Worm (Caenorhabditis elegans) whole organism, young adult: Measurements from ENCODE around the gene ech-8.

ENCODE experiments used
- B0336.3 ChIP-seq: fragments of 200-800 bp; sonication (Bioruptor generic); IDR thresholded peaks from 2 replicates; pipeline ENCODE4 v1.3.6; 2022; ENCODE audit warnings: missing genetic modification characterization, missing compliant biosample characterization
- C06A6.2 ChIP-seq: fragments of 200-800 bp; sonication (Bioruptor generic); conservative IDR thresholded peaks from 2 replicates; pipeline ENCODE4 v1.3.6; 2022; ENCODE audit warnings: missing genetic modification characterization, missing compliant biosample characterization
- C17E4.6 ChIP-seq: fragments of 200-800 bp; sonication (Bioruptor generic); IDR thresholded peaks from 2 replicates; pipeline ENCODE4 v1.3.6; 2022; ENCODE audit warnings: missing genetic modification reagents, missing genetic modification characterization, missing compliant biosample characterization
- F22D6.2 ChIP-seq: sonication (generic microtip); optimal IDR thresholded peaks from 2 replicates; lab custom pipeline; 2016; ENCODE audit warnings: mild to moderate bottlenecking, missing genetic modification characterization, missing compliant biosample characterization
- F23B12.7 ChIP-seq: sonication (generic microtip); optimal IDR thresholded peaks from 2 replicates; lab custom pipeline; 2017; ENCODE audit warnings: missing genetic modification characterization, mild to moderate bottlenecking, missing compliant biosample characterization, antibody characterized with exemption, moderate library complexity; ENCODE audit not compliant: insufficient read depth
- F33H1.4 ChIP-seq: fragments of 200-800 bp; sonication (Bioruptor generic); IDR thresholded peaks from 2 replicates; pipeline ENCODE4 v1.3.6; 2022; ENCODE audit warnings: missing genetic modification reagents, missing genetic modification characterization, missing compliant biosample characterization
- F52B5.7 ChIP-seq: sonication (generic microtip); optimal IDR thresholded peaks from 2 replicates; lab custom pipeline; 2016; ENCODE audit warnings: mild to moderate bottlenecking, missing genetic modification characterization, missing compliant biosample characterization
- K11D2.4 ChIP-seq: fragments of 200-800 bp; sonication (Bioruptor generic); IDR thresholded peaks from 2 replicates; pipeline ENCODE4 v1.3.6; 2022; ENCODE audit warnings: missing genetic modification reagents, missing genetic modification characterization, missing compliant biosample characterization
- T07F8.4 ChIP-seq: sonication (generic microtip); optimal IDR thresholded peaks from 2 replicates; lab custom pipeline; 2016; ENCODE audit warnings: mild to moderate bottlenecking, missing genetic modification characterization, moderate library complexity, missing compliant biosample characterization
- Y53G8AR.9 ChIP-seq: fragments of 200-800 bp; sonication (Bioruptor generic); conservative IDR thresholded peaks from 2 replicates; pipeline ENCODE4 v1.3.6; 2022; ENCODE audit warnings: missing genetic modification reagents, missing genetic modification characterization, missing compliant biosample characterization
- Y79H2A.3 ChIP-seq: fragments of 200-800 bp; sonication (Bioruptor generic); conservative IDR thresholded peaks from 2 replicates; pipeline ENCODE4 v1.3.6; 2022; ENCODE audit warnings: missing genetic modification reagents, missing genetic modification characterization, missing compliant biosample characterization
- Y95B8A.8 ChIP-seq: fragments of 200-800 bp; sonication (Bioruptor generic); IDR thresholded peaks from 2 replicates; pipeline ENCODE4 v1.3.6; 2022; ENCODE audit warnings: missing genetic modification reagents, missing genetic modification characterization, missing compliant biosample characterization
- ZK185.1 ChIP-seq: sonication (generic microtip); optimal IDR thresholded peaks from 2 replicates; lab custom pipeline; 2016; ENCODE audit warnings: mild to moderate bottlenecking, missing genetic modification characterization, missing compliant biosample characterization; ENCODE audit not compliant: poor library complexity, severe bottlenecking
- aptf-2 ChIP-seq: fragments of 200-800 bp; sonication (Bioruptor generic); conservative IDR thresholded peaks from 2 replicates; pipeline ENCODE4 v1.3.6; 2022; ENCODE audit warnings: missing genetic modification reagents, missing genetic modification characterization, missing compliant biosample characterization
- athp-1 ChIP-seq: sonication (generic microtip); optimal IDR thresholded peaks from 2 replicates; lab custom pipeline; 2017; ENCODE audit warnings: mild to moderate bottlenecking, missing genetic modification characterization, missing compliant biosample characterization
- attf-3 ChIP-seq: fragments of 200-800 bp; sonication (Bioruptor generic); conservative IDR thresholded peaks from 2 replicates; pipeline ENCODE4 v1.3.6; 2022; ENCODE audit warnings: missing genetic modification reagents, missing genetic modification characterization, missing compliant biosample characterization
- attf-5 ChIP-seq: fragments of 200-800 bp; sonication (Bioruptor generic); optimal IDR thresholded peaks from 2 replicates; lab custom pipeline; 2018; ENCODE audit warnings: mild to moderate bottlenecking, missing genetic modification characterization, missing compliant biosample characterization
- ceh-27 ChIP-seq: fragments of 200-800 bp; sonication (Bioruptor generic); optimal IDR thresholded peaks from 2 replicates; lab custom pipeline; 2018; ENCODE audit warnings: mild to moderate bottlenecking, missing genetic modification characterization, moderate library complexity, missing compliant biosample characterization
- dox-1 ChIP-seq: fragments of 200-800 bp; sonication (Bioruptor generic); IDR thresholded peaks from 2 replicates; pipeline ENCODE4 v1.3.6; 2022; ENCODE audit warnings: missing genetic modification reagents, missing genetic modification characterization, missing compliant biosample characterization
- dpl-1 ChIP-seq: fragments of 150-350 bp; optimal IDR thresholded peaks from 2 replicates; lab custom pipeline; 2014; ENCODE audit warnings: missing biosample characterization, missing genetic modification reagents, missing genetic modification characterization
- efl-1 ChIP-seq: fragments of 150-350 bp; optimal IDR thresholded peaks from 2 replicates; lab custom pipeline; 2014; ENCODE audit warnings: missing biosample characterization, missing genetic modification reagents, missing genetic modification characterization
- ets-4 ChIP-seq: fragments of 200-800 bp; sonication (Bioruptor generic); optimal IDR thresholded peaks from 2 replicates; lab custom pipeline; 2018; ENCODE audit warnings: mild to moderate bottlenecking, missing genetic modification characterization, missing compliant biosample characterization
- hmg-1.2 ChIP-seq: fragments of 200-800 bp; sonication (Bioruptor generic); IDR thresholded peaks from 2 replicates; pipeline ENCODE4 v1.3.6; 2022; ENCODE audit warnings: missing genetic modification reagents, missing genetic modification characterization, missing compliant biosample characterization
- lin-35 ChIP-seq, 3 experiments: fragments of 150-350 bp in 2 of 3; sonication (generic microtip) in 1 of 3; optimal IDR thresholded peaks; 2 replicates each; lab custom pipeline; 2014 to 2018; ENCODE audit warnings: missing biosample characterization in 3 of 3, missing genetic modification characterization in 3 of 3, missing genetic modification reagents in 3 of 3
- lin-40 ChIP-seq: sonication (generic microtip); optimal IDR thresholded peaks from 2 replicates; lab custom pipeline; 2016; ENCODE audit warnings: missing genetic modification characterization, mild to moderate bottlenecking, missing compliant biosample characterization, missing genotype, missing genetic modification reagents
- lin-54 ChIP-seq: fragments of 200-800 bp; sonication (Bioruptor generic); optimal IDR thresholded peaks from 2 replicates; lab custom pipeline; 2018; ENCODE audit warnings: mild to moderate bottlenecking, missing genetic modification characterization, missing compliant biosample characterization
- lsl-1 ChIP-seq: fragments of 200-800 bp; sonication (Bioruptor generic); optimal IDR thresholded peaks from 2 replicates; lab custom pipeline; 2018; ENCODE audit warnings: mild to moderate bottlenecking, missing genetic modification characterization, moderate library complexity, missing compliant biosample characterization
- madf-10 ChIP-seq: sonication (generic microtip); optimal IDR thresholded peaks from 2 replicates; lab custom pipeline; 2016; ENCODE audit warnings: mild to moderate bottlenecking, missing genetic modification characterization, missing compliant biosample characterization
- madf-6 ChIP-seq: fragments of 200-800 bp; sonication (Bioruptor generic); IDR thresholded peaks from 2 replicates; pipeline ENCODE4 v1.3.6; 2022; ENCODE audit warnings: missing genetic modification reagents, missing genetic modification characterization, missing compliant biosample characterization
- mcd-1 ChIP-seq: fragments of 200-800 bp; sonication (Bioruptor generic); IDR thresholded peaks from 2 replicates; pipeline ENCODE4 v1.3.6; 2022; ENCODE audit warnings: missing genetic modification reagents, missing genetic modification characterization, missing compliant biosample characterization
- nhr-80 ChIP-seq: sonication (generic microtip); optimal IDR thresholded peaks from 2 replicates; lab custom pipeline; 2016; ENCODE audit warnings: missing genetic modification characterization, missing compliant biosample characterization
- repo-1 ChIP-seq: sonication (generic microtip); optimal IDR thresholded peaks from 2 replicates; lab custom pipeline; 2017; ENCODE audit warnings: mild to moderate bottlenecking, missing genetic modification characterization, missing compliant biosample characterization
- snpc-3.4 ChIP-seq: sonication (generic microtip); optimal IDR thresholded peaks from 2 replicates; lab custom pipeline; 2017; ENCODE audit warnings: missing genetic modification characterization, mild to moderate bottlenecking, missing compliant biosample characterization, antibody characterized with exemption, moderate library complexity, missing genotype, missing genetic modification reagents
- snpc-4 ChIP-seq, 5 experiments: fragments of 150-350 bp in 1 of 5; sonication (generic microtip) in 4 of 5; optimal IDR thresholded peaks; 2 replicates each; lab custom pipeline; 2014 to 2018; ENCODE audit warnings: missing genetic modification characterization in 5 of 5, missing biosample characterization in 3 of 5, antibody characterized with exemption in 2 of 5, mild to moderate bottlenecking in 2 of 5, missing compliant biosample characterization in 2 of 5, missing genotype in 2 of 5, moderate library complexity in 2 of 5, missing genetic modification reagents in 1 of 5
- somi-1 ChIP-seq: fragments of 200-800 bp; sonication (Bioruptor generic); optimal IDR thresholded peaks from 2 replicates; lab custom pipeline; 2018; ENCODE audit warnings: mild to moderate bottlenecking, missing genetic modification characterization, missing compliant biosample characterization
- zfh-2 ChIP-seq: fragments of 200-800 bp; sonication (Bioruptor generic); conservative IDR thresholded peaks from 2 replicates; pipeline ENCODE4 v1.3.6; 2022; ENCODE audit warnings: missing genetic modification reagents, missing genetic modification characterization, missing compliant biosample characterization
- ztf-18 ChIP-seq: sonication (generic microtip); optimal IDR thresholded peaks from 2 replicates; lab custom pipeline; 2016; ENCODE audit warnings: missing genotype, mild to moderate bottlenecking, missing genetic modification characterization, missing compliant biosample characterization

ech-8 gene

ce11 chrIV:10285328-10285727 is 46.4 kb upstream of the ech-8 start:
- TF ChIP-seq lsl-1 (peak; percentile 69), dox-1 (no peak), madf-6 (GFP tag; lab: Robert Waterston, UW) (peak; percentile 43; the same call in 1 of the 2 replicates), ets-4 (GFP tag; lab: Kevin White, UChicago) (no peak), Y79H2A.3 (no peak), F33H1.4 (GFP tag; lab: Robert Waterston, UW) (peak; percentile 68), repo-1 (no peak)

ce11 chrIV:10284194-10284910 is 45.4 kb upstream of the ech-8 start, which contains the start of gene rad-51:
rad-51 (minus strand) TSS chrIV:10284244.
- peak; percentile 43 for TF ChIP-seq madf-6 (GFP tag; lab: Robert Waterston, UW)
- peak; percentile 30 for TF ChIP-seq lin-40 (tag; lab: Kevin White, UChicago)
- peak; percentile 77 for TF ChIP-seq attf-5 (GFP tag; lab: Kevin White, UChicago)
- peak; percentile 13 for TF ChIP-seq F23B12.7 (tag; lab: Kevin White, UChicago)
- TF ChIP-seq Y95B8A.8 (GFP tag; lab: Robert Waterston, UW) = 0 out of 2 replicates have a peak, but pooled peaks have one; percentile 15
- TF ChIP-seq hmg-1.2 (GFP tag; lab: Robert Waterston, UW) = peak; percentile 91; the same call in 1 of the 2 replicates
- peak; percentile 53 for TF ChIP-seq ceh-27 (GFP tag; lab: Kevin White, UChicago)
- TF ChIP-seq snpc-3.4 (tag; lab: Kevin White, UChicago) = peak; percentile 38
- peak; percentile 70 for TF ChIP-seq nhr-80 (tag; lab: Kevin White, UChicago)
- TF ChIP-seq B0336.3 (GFP tag; lab: Robert Waterston, UW) = peak; percentile 14; the same call in 1 of the 2 replicates
- peak; percentile 71 for TF ChIP-seq dox-1
- TF ChIP-seq dpl-1 (GFP tag; lab: Kevin White, UChicago) = peak; percentile 49
- TF ChIP-seq attf-3 = 0 out of 2 replicates have a peak, but pooled peaks have one; percentile 38
- no peak for TF ChIP-seq ZK185.1 (tag; lab: Kevin White, UChicago)
- TF ChIP-seq madf-10 (tag; lab: Kevin White, UChicago) = no peak
- no peak for TF ChIP-seq T07F8.4 (tag; lab: Kevin White, UChicago)
- peak; percentile 61 for TF ChIP-seq efl-1 (GFP tag; lab: Kevin White, UChicago)
- peak; percentile 19 for TF ChIP-seq ztf-18
- TF ChIP-seq mcd-1 (GFP tag; lab: Robert Waterston, UW) = peak; percentile 80
- no peak for TF ChIP-seq F52B5.7 (tag; lab: Kevin White, UChicago)
- TF ChIP-seq K11D2.4 = no peak
- TF ChIP-seq lin-35 (GFP tag; optimal IDR thresholded peaks at IDR 0.05; lab: Kevin White, UChicago) = peak in 1 of 3 experiments; percentile 59
- peak; percentile 78 for TF ChIP-seq zfh-2
- 0 out of 2 replicates have a peak, but pooled peaks have one; percentile 8 for TF ChIP-seq aptf-2 (GFP tag; lab: Robert Waterston, UW)
- no peak for TF ChIP-seq somi-1 (GFP tag; lab: Kevin White, UChicago)
- TF ChIP-seq Y79H2A.3 = no peak
- peak; percentile 76 for TF ChIP-seq lin-54 (GFP tag; lab: Kevin White, UChicago)
- peak; percentile 24 for TF ChIP-seq snpc-4 (GFP tag; optimal IDR thresholded peaks at IDR 0.05; lab: Kevin White, UChicago)
- TF ChIP-seq snpc-4 (tag; optimal IDR thresholded peaks at IDR 0.05; lab: Kevin White, UChicago) = peak in 2 of 4 experiments; percentile 3 to 47

DNA sequence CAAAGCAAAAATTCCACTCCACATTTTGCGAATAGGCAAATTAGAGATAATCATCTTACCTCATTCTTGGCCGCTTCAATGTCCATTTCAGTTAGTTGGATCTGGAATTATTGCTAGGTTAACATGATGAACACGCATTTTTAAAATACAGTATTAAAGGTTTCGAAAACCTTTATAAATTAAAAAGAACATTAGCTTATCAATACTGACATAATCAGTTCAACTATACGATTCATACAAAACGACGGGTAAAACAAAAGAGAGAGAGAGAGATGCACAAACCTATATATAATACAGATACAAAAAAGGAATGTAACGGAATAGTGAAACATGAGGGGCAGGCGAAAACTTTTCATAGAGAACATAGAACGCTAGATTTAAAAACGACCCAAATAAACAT is 42.5 kb upstream of the ech-8 start, which contains the start of gene thk-1:
thk-1 (minus strand) TSS at position 101 of the 400 bp plus-strand sequence.
- TF ChIP-seq F22D6.2 (tag; lab: Kevin White, UChicago) (no peak), C06A6.2 (no peak), athp-1 (tag; lab: Kevin White, UChicago) (no peak), C17E4.6 (GFP tag; lab: Robert Waterston, UW) (no peak), nhr-80 (tag; lab: Kevin White, UChicago) (peak; percentile 5), Y53G8AR.9 (GFP tag; lab: Robert Waterston, UW) (no peak)
